Fruit fly (Drosophila melanogaster) whole organism, embryonic: ENCODE measurements around the gene RluA-1.

Source experiments
- CG10267 ChIP-seq: fragments of 200-800 bp; sonication (Bioruptor generic); optimal IDR thresholded peaks from 2 replicates; lab custom pipeline; 2018; ENCODE audit warnings: missing biosample characterization, mild to moderate bottlenecking, missing genetic modification characterization, moderate library complexity
- CG10321 ChIP-seq: fragments of 200-800 bp; sonication (Bioruptor generic); IDR thresholded peaks from 2 replicates; pipeline ENCODE4 v1.3.6; 2022; ENCODE audit warnings: missing biosample characterization, missing genetic modification characterization
- CG10366 ChIP-seq: fragments of 200-800 bp; sonication (Bioruptor generic); IDR thresholded peaks from 2 replicates; pipeline ENCODE4 v1.3.6; 2022; ENCODE audit warnings: missing biosample characterization, missing genetic modification characterization
- CG11247 ChIP-seq: fragments of 200-800 bp; sonication (Bioruptor generic); IDR thresholded peaks from 2 replicates; pipeline ENCODE4 v1.3.6; 2022; ENCODE audit warnings: missing biosample characterization, missing genetic modification characterization
- CG11456 ChIP-seq: fragments of 200-800 bp; sonication (Bioruptor generic); IDR thresholded peaks from 3 replicates; pipeline ENCODE4 v1.3.6; 2022; ENCODE audit warnings: missing biosample characterization, missing genetic modification characterization
- CG11504 ChIP-seq: fragments of 200-800 bp; sonication (Bioruptor generic); optimal IDR thresholded peaks from 3 replicates; lab custom pipeline; 2019; ENCODE audit warnings: missing biosample characterization, mild to moderate bottlenecking, missing genetic modification characterization, moderate library complexity
- CG13123 ChIP-seq: fragments of 200-800 bp; sonication (Bioruptor generic); optimal IDR thresholded peaks from 2 replicates; lab custom pipeline; 2016; ENCODE audit warnings: missing biosample characterization, missing genetic modification characterization
- CG13424 ChIP-seq: fragments of 200-800 bp; sonication (Bioruptor generic); optimal IDR thresholded peaks from 2 replicates; lab custom pipeline; 2019; ENCODE audit warnings: missing biosample characterization, mild to moderate bottlenecking, missing genetic modification characterization, moderate library complexity
- CG14441 ChIP-seq: fragments of 200-800 bp; sonication (Bioruptor generic); IDR thresholded peaks from 2 replicates; pipeline ENCODE4 v1.3.6; 2022; ENCODE audit warnings: missing biosample characterization, missing genetic modification characterization
- CG18476 ChIP-seq: fragments of 200-800 bp; sonication (Bioruptor generic); optimal IDR thresholded peaks from 2 replicates; lab custom pipeline; 2016; ENCODE audit warnings: missing biosample characterization, mild to moderate bottlenecking, missing genetic modification characterization
- CG18599 ChIP-seq: fragments of 200-800 bp; sonication (Bioruptor generic); optimal IDR thresholded peaks from 3 replicates; lab custom pipeline; 2017; ENCODE audit warnings: missing biosample characterization, missing genetic modification characterization, mild to moderate bottlenecking, moderate library complexity, missing genetic modification reagents
- CG2116 ChIP-seq: fragments of 200-800 bp; sonication (Bioruptor generic); optimal IDR thresholded peaks from 3 replicates; lab custom pipeline; 2018; ENCODE audit warnings: missing biosample characterization, mild to moderate bottlenecking, missing genetic modification characterization
- CG2120 ChIP-seq: fragments of 200-800 bp; sonication (Bioruptor generic); optimal IDR thresholded peaks from 3 replicates; lab custom pipeline; 2016; ENCODE audit warnings: missing biosample characterization, missing genetic modification characterization
- CG30403 ChIP-seq: fragments of 200-800 bp; sonication (Bioruptor generic); optimal IDR thresholded peaks from 3 replicates; lab custom pipeline; 2016; ENCODE audit warnings: missing biosample characterization, missing genetic modification characterization
- CG3065 ChIP-seq: fragments of 200-800 bp; sonication (Bioruptor generic); optimal IDR thresholded peaks from 2 replicates; lab custom pipeline; 2016; ENCODE audit warnings: missing biosample characterization, missing genetic modification characterization
- CG3163 ChIP-seq: fragments of 200-800 bp; sonication (Bioruptor generic); optimal IDR thresholded peaks from 3 replicates; lab custom pipeline; 2016; ENCODE audit warnings: missing biosample characterization, missing genetic modification characterization
- CG33557 ChIP-seq: fragments of 200-800 bp; sonication (Bioruptor generic); optimal IDR thresholded peaks from 2 replicates; lab custom pipeline; 2019; ENCODE audit warnings: missing biosample characterization, mild to moderate bottlenecking, missing genetic modification characterization, moderate library complexity
- CG5953 ChIP-seq: fragments of 200-800 bp; sonication (Bioruptor generic); IDR thresholded peaks from 2 replicates; pipeline ENCODE4 v1.3.6; 2022; ENCODE audit warnings: missing biosample characterization, missing genetic modification characterization
- CG8388 ChIP-seq: fragments of 200-800 bp; sonication (Bioruptor generic); optimal IDR thresholded peaks from 2 replicates; lab custom pipeline; 2019; ENCODE audit warnings: missing biosample characterization, mild to moderate bottlenecking, missing genetic modification characterization, moderate library complexity
- CHES-1-like ChIP-seq: fragments of 200-800 bp; sonication (Bioruptor generic); optimal IDR thresholded peaks from 2 replicates; lab custom pipeline; 2016; ENCODE audit warnings: missing biosample characterization, missing genetic modification characterization
- Dfd ChIP-seq, 2 experiments: fragments of >200 bp; optimal IDR thresholded peaks; 2 replicates each; lab custom pipeline; 2017; ENCODE audit warnings: missing biosample characterization in 2 of 2, missing genetic modification characterization in 2 of 2
- Doc2 ChIP-seq: fragments of 200-800 bp; sonication (Bioruptor generic); IDR thresholded peaks from 2 replicates; pipeline ENCODE4 v1.3.6; 2022; ENCODE audit warnings: missing biosample characterization, missing genetic modification characterization
- Doc3 ChIP-seq: fragments of 200-800 bp; sonication (Bioruptor generic); IDR thresholded peaks from 3 replicates; pipeline ENCODE4 v1.3.6; 2022; ENCODE audit warnings: missing biosample characterization, missing genetic modification characterization; ENCODE audit not compliant: partially characterized antibody
- Elba2 ChIP-seq: fragments of 200-800 bp; sonication (Bioruptor generic); optimal IDR thresholded peaks from 3 replicates; lab custom pipeline; 2016; ENCODE audit warnings: missing biosample characterization, missing genetic modification characterization
- Gsc ChIP-seq: fragments of 200-800 bp; sonication (Bioruptor generic); IDR thresholded peaks from 2 replicates; pipeline ENCODE4 v1.3.6; 2022; ENCODE audit warnings: missing biosample characterization, missing genetic modification characterization
- Hand ChIP-seq: fragments of 200-800 bp; sonication (Bioruptor generic); optimal IDR thresholded peaks from 2 replicates; lab custom pipeline; 2017; ENCODE audit warnings: mild to moderate bottlenecking, missing biosample characterization, missing genetic modification reagents, missing genetic modification characterization
- Hmx ChIP-seq: fragments of 200-800 bp; sonication (Bioruptor generic); optimal IDR thresholded peaks from 2 replicates; lab custom pipeline; 2016; ENCODE audit warnings: missing biosample characterization, missing genetic modification characterization
- Hsf ChIP-seq: fragments of 200-800 bp; sonication (Bioruptor generic); optimal IDR thresholded peaks from 3 replicates; lab custom pipeline; 2016; ENCODE audit warnings: missing biosample characterization, missing genetic modification characterization
- Mes4 ChIP-seq: fragments of 200-800 bp; sonication (Bioruptor generic); optimal IDR thresholded peaks from 2 replicates; lab custom pipeline; 2016; ENCODE audit warnings: missing biosample characterization, missing genetic modification characterization
- NK7.1 ChIP-seq: fragments of 200-800 bp; sonication (Bioruptor generic); optimal IDR thresholded peaks from 3 replicates; lab custom pipeline; 2016; ENCODE audit warnings: missing biosample characterization, missing genetic modification characterization
- Sox102F ChIP-seq: fragments of 200-800 bp; sonication (Bioruptor generic); optimal IDR thresholded peaks from 2 replicates; lab custom pipeline; 2018; ENCODE audit warnings: missing biosample characterization, mild to moderate bottlenecking, missing genetic modification characterization, moderate library complexity
- Tbp ChIP-seq: fragments of >200 bp; optimal IDR thresholded peaks from 2 replicates; lab custom pipeline; 2018; ENCODE audit warnings: missing biosample characterization, missing genetic modification characterization
- al ChIP-seq: fragments of 200-800 bp; sonication (Bioruptor generic); IDR thresholded peaks from 2 replicates; pipeline ENCODE4 v1.3.6; 2022; ENCODE audit warnings: missing biosample characterization, missing genetic modification characterization
- amos ChIP-seq: fragments of 200-800 bp; sonication (Bioruptor generic); IDR thresholded peaks from 2 replicates; pipeline ENCODE4 v1.3.6; 2022; ENCODE audit warnings: missing biosample characterization, missing genetic modification characterization; ENCODE audit not compliant: partially characterized antibody
- ase ChIP-seq: fragments of 200-800 bp; sonication (Bioruptor generic); IDR thresholded peaks from 3 replicates; pipeline ENCODE4 v1.3.6; 2022; ENCODE audit warnings: missing biosample characterization, missing genetic modification characterization
- br ChIP-seq: fragments of >200 bp; optimal IDR thresholded peaks from 2 replicates; lab custom pipeline; 2017
- chif ChIP-seq, 2 experiments: fragments of 200-800 bp; sonication (Bioruptor generic); optimal IDR thresholded peaks; 3 replicates each; lab custom pipeline; 2016; ENCODE audit warnings: missing biosample characterization in 2 of 2, missing genetic modification characterization in 2 of 2
- crp ChIP-seq, 2 experiments: fragments of 200-800 bp; sonication (Bioruptor generic); optimal IDR thresholded peaks; 2 replicates in 1 of 2; 3 replicates in 1 of 2; lab custom pipeline; 2017; ENCODE audit warnings: missing biosample characterization in 2 of 2, missing genetic modification characterization in 2 of 2, mild to moderate bottlenecking in 1 of 2, moderate library complexity in 1 of 2
- dati ChIP-seq: fragments of 200-800 bp; sonication (Bioruptor generic); IDR thresholded peaks from 2 replicates; pipeline ENCODE4 v1.3.6; 2022; ENCODE audit warnings: missing biosample characterization, missing genetic modification characterization
- en ChIP-seq: fragments of 200-800 bp; sonication (Bioruptor generic); optimal IDR thresholded peaks from 2 replicates; lab custom pipeline; 2016; ENCODE audit warnings: missing biosample characterization, missing genetic modification characterization
- ftz-f1 ChIP-seq: fragments of 200-800 bp; sonication (Bioruptor generic); optimal IDR thresholded peaks from 2 replicates; lab custom pipeline; 2016; ENCODE audit warnings: missing biosample characterization, missing genetic modification characterization
- h ChIP-seq: fragments of >200 bp; optimal IDR thresholded peaks from 2 replicates; lab custom pipeline; 2017
- ham ChIP-seq: fragments of 200-800 bp; sonication (Bioruptor generic); IDR thresholded peaks from 2 replicates; pipeline ENCODE4 v1.3.6; 2022; ENCODE audit warnings: missing biosample characterization, missing genetic modification characterization
- kah ChIP-seq: fragments of 200-800 bp; sonication (Bioruptor generic); optimal IDR thresholded peaks from 2 replicates; lab custom pipeline; 2018; ENCODE audit warnings: missing biosample characterization, mild to moderate bottlenecking, missing genetic modification characterization
- oc ChIP-seq: fragments of 200-800 bp; sonication (Bioruptor generic); optimal IDR thresholded peaks from 2 replicates; lab custom pipeline; 2018; ENCODE audit warnings: missing biosample characterization, mild to moderate bottlenecking, missing genetic modification characterization, moderate library complexity
- pb ChIP-seq: fragments of 200-800 bp; sonication (Bioruptor generic); optimal IDR thresholded peaks from 3 replicates; lab custom pipeline; 2016; ENCODE audit warnings: missing biosample characterization, missing genetic modification characterization
- peb ChIP-seq: fragments of 200-800 bp; sonication (Bioruptor generic); IDR thresholded peaks from 2 replicates; pipeline ENCODE4 v1.3.6; 2022; ENCODE audit warnings: missing biosample characterization, missing genetic modification characterization
- pnt ChIP-seq: fragments of 200-800 bp; sonication (Bioruptor generic); optimal IDR thresholded peaks from 3 replicates; lab custom pipeline; 2016; ENCODE audit warnings: missing biosample characterization, missing genetic modification characterization
- prd ChIP-seq, 3 experiments: fragments of >200 bp in 2 of 3; fragments of 200-800 bp in 1 of 3; sonication (Bioruptor generic) in 1 of 3; optimal IDR thresholded peaks in 2 of 3; IDR thresholded peaks in 1 of 3; 2 replicates in 2 of 3; 3 replicates in 1 of 3; pipeline versions ENCODE4 v1.3.6 to Lab custom; 2017 to 2022; ENCODE audit warnings: missing biosample characterization in 1 of 3, missing genetic modification characterization in 1 of 3
- rib ChIP-seq: fragments of 200-800 bp; sonication (Bioruptor generic); IDR thresholded peaks from 2 replicates; pipeline ENCODE4 v1.3.6; 2022; ENCODE audit warnings: missing biosample characterization, missing genetic modification characterization
- salm ChIP-seq: fragments of 200-800 bp; sonication (Bioruptor generic); optimal IDR thresholded peaks from 2 replicates; lab custom pipeline; 2018; ENCODE audit warnings: missing biosample characterization, mild to moderate bottlenecking, missing genetic modification characterization
- sim ChIP-seq: fragments of 200-800 bp; sonication (Bioruptor generic); IDR thresholded peaks from 2 replicates; pipeline ENCODE4 v1.3.6; 2022; ENCODE audit warnings: missing biosample characterization, missing genetic modification characterization

RluA-1 gene

DNA sequence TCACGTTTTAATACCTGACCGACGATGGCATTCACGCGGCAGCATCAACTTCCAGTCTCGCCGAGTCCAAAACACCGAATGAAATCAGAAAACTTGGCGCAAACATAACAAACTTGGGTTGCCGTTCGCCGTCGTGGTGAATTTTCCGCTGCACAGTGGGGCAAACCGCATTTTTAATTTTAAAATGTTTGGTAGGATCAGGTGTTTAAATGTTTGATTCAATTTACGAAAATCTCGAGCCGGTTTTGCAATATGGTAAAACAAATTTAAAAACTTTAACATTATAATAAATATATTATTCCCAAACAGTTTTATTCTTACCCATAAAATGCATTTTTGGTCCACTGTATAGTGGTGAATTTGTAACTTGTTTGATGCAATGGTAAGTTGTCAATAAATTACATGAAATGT lies at the start of gene RluA-1 (continued):
- TF ChIP-seq br (no peak), Hmx (peak; percentile 65), CG13424 (tag; lab: Kevin White, UChicago) (peak; percentile 100), CG2116 (GFP tag; lab: Kevin White, UChicago) (peak; percentile 92), Doc3 (peak; percentile 56; the same call in 2 of the 3 replicates), Sox102F (GFP tag; lab: Kevin White, UChicago) (peak; percentile 100), CG11504 (peak; percentile 96), pb (GFP tag; lab: Kevin White, UChicago) (peak; percentile 71), oc (tag; lab: Kevin White, UChicago) (peak; percentile 100), al (GFP tag; lab: Robert Waterston, UW) (peak; percentile 93), Dfd (GFP tag; optimal IDR thresholded peaks at IDR 0.05; lab: Kevin White, UChicago) (no peak), pnt (GFP tag; lab: Kevin White, UChicago) (peak; percentile 91), Hsf (GFP tag; lab: Kevin White, UChicago) (peak; percentile 98), en (peak; percentile 89), h (lab: Kevin White, UChicago) (no peak), CG3163 (GFP tag; lab: Kevin White, UChicago) (peak; percentile 76), chif (GFP tag; optimal IDR thresholded peaks at IDR 0.05; lab: Kevin White, UChicago) (peak; percentile 95 to 97), Hand (GFP tag; lab: Kevin White, UChicago) (peak; percentile 96), CG13123 (GFP tag; lab: Kevin White, UChicago) (peak; percentile 98), ftz-f1 (GFP tag; lab: Kevin White, UChicago) (peak; percentile 86), Doc2 (GFP tag; lab: Robert Waterston, UW) (peak; percentile 95), CG33557 (GFP tag; lab: Kevin White, UChicago) (peak; percentile 99), Elba2 (peak; percentile 94), Mes4 (peak; percentile 91), ase (GFP tag; lab: Robert Waterston, UW) (peak; percentile 99), prd (optimal IDR thresholded peaks at IDR 0.05; lab: Kevin White, UChicago) (no peak), prd (GFP tag; IDR thresholded peaks at IDR 0.05; lab: Robert Waterston, UW) (peak; percentile 99), salm (peak; percentile 99), crp (GFP tag; optimal IDR thresholded peaks at IDR 0.05; lab: Kevin White, UChicago) (peak; percentile 29 to 75), ham (GFP tag; lab: Robert Waterston, UW) (peak; percentile 96), CG10366 (GFP tag; lab: Robert Waterston, UW) (peak; percentile 99), Tbp (GFP tag; lab: Kevin White, UChicago) (no peak), CG10267 (tag; lab: Kevin White, UChicago) (peak; percentile 97), CG18599 (GFP tag; lab: Kevin White, UChicago) (peak; percentile 99), CG3065 (GFP tag; lab: Kevin White, UChicago) (peak; percentile 99), dati (GFP tag; lab: Robert Waterston, UW) (peak; percentile 98), NK7.1 (GFP tag; lab: Kevin White, UChicago) (peak; percentile 86), peb (GFP tag; lab: Robert Waterston, UW) (peak; percentile 99), CG30403 (GFP tag; lab: Kevin White, UChicago) (peak; percentile 99), CG5953 (GFP tag; lab: Robert Waterston, UW) (peak; percentile 96), sim (GFP tag; lab: Robert Waterston, UW) (peak; percentile 99), kah (peak; percentile 98), CHES-1-like (peak; percentile 89), CG14441 (GFP tag; lab: Robert Waterston, UW) (peak; percentile 99), CG8388 (GFP tag; lab: Kevin White, UChicago) (peak; percentile 99), CG10321 (GFP tag; lab: Robert Waterston, UW) (peak; percentile 91), rib (GFP tag; lab: Robert Waterston, UW) (peak; percentile 99), CG11456 (peak; percentile 99), Gsc (GFP tag; lab: Robert Waterston, UW) (no peak; the same call in 1 of the 2 replicates), amos (peak; percentile 50), CG2120 (peak; percentile 96), CG11247 (GFP tag; lab: Robert Waterston, UW) (peak; percentile 99), CG18476 (GFP tag; lab: Kevin White, UChicago) (peak; percentile 98)
